Fruit fly (Drosophila melanogaster) whole organism, embryonic: ENCODE measurements around the gene CG33934.

Experiments used
- Awh ChIP-seq: fragments of 200-800 bp; sonication (Bioruptor generic); IDR thresholded peaks from 2 replicates; pipeline ENCODE4, ENCODE4 v1.3.6; 2022; ENCODE audit warnings: missing biosample characterization, missing genetic modification characterization
- BtbVII ChIP-seq: fragments of 200-800 bp; sonication (Bioruptor generic); optimal IDR thresholded peaks from 3 replicates; lab custom pipeline; 2017; ENCODE audit warnings: missing biosample characterization, mild to moderate bottlenecking, missing genetic modification characterization
- CG11085 ChIP-seq: fragments of 200-800 bp; sonication (Bioruptor generic); IDR thresholded peaks from 2 replicates; pipeline ENCODE4 v1.3.6; 2022; ENCODE audit warnings: missing biosample characterization, missing genetic modification characterization
- CG15011 ChIP-seq: fragments of 200-800 bp; sonication (Bioruptor generic); optimal IDR thresholded peaks from 3 replicates; lab custom pipeline; 2018; ENCODE audit warnings: missing biosample characterization, mild to moderate bottlenecking, missing genetic modification characterization
- CG15479 ChIP-seq: fragments of 200-800 bp; sonication (Bioruptor generic); optimal IDR thresholded peaks from 3 replicates; lab custom pipeline; 2019; ENCODE audit warnings: missing biosample characterization, mild to moderate bottlenecking, missing genetic modification characterization, moderate library complexity
- CG16815 ChIP-seq: fragments of 200-800 bp; sonication (Bioruptor generic); optimal IDR thresholded peaks from 3 replicates; lab custom pipeline; 2017; ENCODE audit warnings: missing biosample characterization, mild to moderate bottlenecking, missing genetic modification characterization
- CG17912 ChIP-seq: fragments of 200-800 bp; sonication (Bioruptor generic); optimal IDR thresholded peaks from 2 replicates; lab custom pipeline; 2018; ENCODE audit warnings: missing biosample characterization, mild to moderate bottlenecking, missing genetic modification characterization
- CG2120 ChIP-seq: fragments of 200-800 bp; sonication (Bioruptor generic); optimal IDR thresholded peaks from 3 replicates; lab custom pipeline; 2016; ENCODE audit warnings: missing biosample characterization, missing genetic modification characterization
- CG2678 ChIP-seq: fragments of 200-800 bp; sonication (Bioruptor generic); optimal IDR thresholded peaks from 3 replicates; lab custom pipeline; 2019; ENCODE audit warnings: missing biosample characterization, mild to moderate bottlenecking, missing genetic modification characterization, moderate library complexity
- CG3065 ChIP-seq: fragments of 200-800 bp; sonication (Bioruptor generic); optimal IDR thresholded peaks from 2 replicates; lab custom pipeline; 2016; ENCODE audit warnings: missing biosample characterization, missing genetic modification characterization
- CG31441 ChIP-seq: fragments of 200-800 bp; sonication (Bioruptor generic); IDR thresholded peaks from 2 replicates; pipeline ENCODE4 v1.3.6; 2022; ENCODE audit warnings: missing biosample characterization, missing genetic modification characterization
- CG32532 ChIP-seq: fragments of 200-800 bp; sonication (Bioruptor generic); IDR thresholded peaks from 2 replicates; pipeline ENCODE4 v1.3.6; 2022; ENCODE audit warnings: missing biosample characterization, missing genetic modification characterization
- CG5180 ChIP-seq: fragments of 200-800 bp; sonication (Bioruptor generic); optimal IDR thresholded peaks from 3 replicates; lab custom pipeline; 2017; ENCODE audit warnings: missing biosample characterization, missing genetic modification characterization, mild to moderate bottlenecking, moderate library complexity, missing genetic modification reagents
- CG5245 ChIP-seq: fragments of 200-800 bp; sonication (Bioruptor generic); optimal IDR thresholded peaks from 3 replicates; lab custom pipeline; 2016; ENCODE audit warnings: missing biosample characterization, missing genetic modification characterization
- CG6854 ChIP-seq: fragments of 200-800 bp; sonication (Bioruptor generic); optimal IDR thresholded peaks from 3 replicates; lab custom pipeline; 2017; ENCODE audit warnings: missing biosample characterization, mild to moderate bottlenecking, missing genetic modification characterization
- CG7372 ChIP-seq: fragments of 200-800 bp; sonication (Bioruptor generic); IDR thresholded peaks from 2 replicates; pipeline ENCODE4 v1.3.6; 2022; ENCODE audit warnings: missing biosample characterization, missing genetic modification characterization
- CG7987 ChIP-seq: fragments of 200-800 bp; sonication (Bioruptor generic); optimal IDR thresholded peaks from 2 replicates; lab custom pipeline; 2018; ENCODE audit warnings: missing biosample characterization, mild to moderate bottlenecking, missing genetic modification characterization, moderate library complexity
- CG8281 ChIP-seq: fragments of 200-800 bp; sonication (Bioruptor generic); optimal IDR thresholded peaks from 2 replicates; lab custom pipeline; 2018; ENCODE audit warnings: missing biosample characterization, mild to moderate bottlenecking, missing genetic modification characterization, moderate library complexity
- CG8478 ChIP-seq: fragments of >200 bp; optimal IDR thresholded peaks from 2 replicates; lab custom pipeline; 2018
- CG8944 ChIP-seq: fragments of 200-800 bp; sonication (Bioruptor generic); optimal IDR thresholded peaks from 3 replicates; lab custom pipeline; 2016; ENCODE audit warnings: missing biosample characterization, missing genetic modification characterization
- CG9797 ChIP-seq: fragments of 200-800 bp; sonication (Bioruptor generic); optimal IDR thresholded peaks from 3 replicates; lab custom pipeline; 2018; ENCODE audit warnings: missing biosample characterization, mild to moderate bottlenecking, missing genetic modification characterization
- CHES-1-like ChIP-seq: fragments of 200-800 bp; sonication (Bioruptor generic); optimal IDR thresholded peaks from 2 replicates; lab custom pipeline; 2016; ENCODE audit warnings: missing biosample characterization, missing genetic modification characterization
- E2f2 ChIP-seq: fragments of 200-800 bp; sonication (Bioruptor generic); IDR thresholded peaks from 2 replicates; pipeline ENCODE4 v1.3.6; 2022; ENCODE audit warnings: missing biosample characterization, missing genetic modification characterization
- HHEX ChIP-seq: fragments of 200-800 bp; sonication (Bioruptor generic); optimal IDR thresholded peaks from 3 replicates; lab custom pipeline; 2017; ENCODE audit warnings: missing biosample characterization, mild to moderate bottlenecking, missing genetic modification characterization, missing genetic modification reagents
- HmgZ ChIP-seq: fragments of 200-800 bp; sonication (Bioruptor generic); optimal IDR thresholded peaks from 2 replicates; lab custom pipeline; 2018; ENCODE audit warnings: missing biosample characterization, mild to moderate bottlenecking, missing genetic modification characterization
- Lhr ChIP-seq: fragments of 200-800 bp; sonication (Bioruptor generic); optimal IDR thresholded peaks from 3 replicates; lab custom pipeline; 2017; ENCODE audit warnings: mild to moderate bottlenecking, missing biosample characterization, missing genetic modification reagents, missing genetic modification characterization
- Oaz ChIP-seq: fragments of 200-800 bp; sonication (Bioruptor generic); IDR thresholded peaks from 2 replicates; pipeline ENCODE4 v1.3.6; 2022; ENCODE audit warnings: missing biosample characterization, missing genetic modification characterization
- Oli ChIP-seq: fragments of 200-800 bp; sonication (Bioruptor generic); optimal IDR thresholded peaks from 2 replicates; lab custom pipeline; 2018; ENCODE audit warnings: missing biosample characterization, mild to moderate bottlenecking, missing genetic modification characterization, moderate library complexity
- Rfx ChIP-seq: fragments of 200-800 bp; sonication (Bioruptor generic); IDR thresholded peaks from 2 replicates; pipeline ENCODE4 v1.3.6; 2022; ENCODE audit warnings: missing biosample characterization, missing genetic modification characterization
- Ssrp ChIP-seq: fragments of 200-800 bp; sonication (Bioruptor generic); optimal IDR thresholded peaks from 2 replicates; lab custom pipeline; 2018; ENCODE audit warnings: missing biosample characterization, mild to moderate bottlenecking, missing genetic modification characterization, moderate library complexity
- amos ChIP-seq: fragments of 200-800 bp; sonication (Bioruptor generic); IDR thresholded peaks from 2 replicates; pipeline ENCODE4 v1.3.6; 2022; ENCODE audit warnings: missing biosample characterization, missing genetic modification characterization; ENCODE audit not compliant: partially characterized antibody
- az2 ChIP-seq: fragments of 200-800 bp; sonication (Bioruptor generic); optimal IDR thresholded peaks from 3 replicates; lab custom pipeline; 2016; ENCODE audit warnings: missing biosample characterization, missing genetic modification characterization
- bab2 ChIP-seq: fragments of 200-800 bp; sonication (Bioruptor generic); optimal IDR thresholded peaks from 2 replicates; lab custom pipeline; 2016; ENCODE audit warnings: missing biosample characterization, missing genetic modification characterization
- br ChIP-seq: fragments of >200 bp; optimal IDR thresholded peaks from 2 replicates; lab custom pipeline; 2017
- ci ChIP-seq: fragments of 200-800 bp; sonication (Bioruptor generic); IDR thresholded peaks from 3 replicates; pipeline ENCODE4 v1.3.6; 2022; ENCODE audit warnings: missing biosample characterization, missing genetic modification characterization
- dpn ChIP-seq, 2 experiments: fragments of 200-800 bp; sonication (Bioruptor generic); optimal IDR thresholded peaks; 3 replicates each; lab custom pipeline; 2016; ENCODE audit warnings: missing biosample characterization in 2 of 2, missing genetic modification characterization in 2 of 2
- en ChIP-seq: fragments of 200-800 bp; sonication (Bioruptor generic); optimal IDR thresholded peaks from 2 replicates; lab custom pipeline; 2016; ENCODE audit warnings: missing biosample characterization, missing genetic modification characterization
- eve ChIP-seq, 2 experiments: fragments of >200 bp; optimal IDR thresholded peaks; 2 replicates each; lab custom pipeline; 2017; ENCODE audit warnings: missing biosample characterization in 2 of 2, missing genetic modification characterization in 2 of 2
- ewg ChIP-seq: fragments of 200-800 bp; sonication (Bioruptor generic); optimal IDR thresholded peaks from 3 replicates; lab custom pipeline; 2017; ENCODE audit warnings: mild to moderate bottlenecking, missing biosample characterization, missing genetic modification reagents, missing genetic modification characterization
- fd3F ChIP-seq: fragments of 200-800 bp; sonication (Bioruptor generic); optimal IDR thresholded peaks from 2 replicates; lab custom pipeline; 2018; ENCODE audit warnings: missing biosample characterization, mild to moderate bottlenecking, missing genetic modification characterization, moderate library complexity
- gsb ChIP-seq: fragments of 200-800 bp; sonication (Bioruptor generic); IDR thresholded peaks from 2 replicates; pipeline ENCODE4 v1.3.6; 2022; ENCODE audit warnings: missing biosample characterization, missing genetic modification characterization
- nmo ChIP-seq: fragments of 200-800 bp; sonication (Bioruptor generic); optimal IDR thresholded peaks from 2 replicates; lab custom pipeline; 2018; ENCODE audit warnings: missing biosample characterization, mild to moderate bottlenecking, missing genetic modification characterization, moderate library complexity
- nom ChIP-seq: fragments of 200-800 bp; sonication (Bioruptor generic); optimal IDR thresholded peaks from 2 replicates; lab custom pipeline; 2017; ENCODE audit warnings: missing biosample characterization, missing genetic modification characterization, mild to moderate bottlenecking, moderate library complexity, missing genetic modification reagents
- oc ChIP-seq: fragments of 200-800 bp; sonication (Bioruptor generic); optimal IDR thresholded peaks from 2 replicates; lab custom pipeline; 2018; ENCODE audit warnings: missing biosample characterization, mild to moderate bottlenecking, missing genetic modification characterization, moderate library complexity
- prd ChIP-seq, 3 experiments: fragments of >200 bp in 2 of 3; fragments of 200-800 bp in 1 of 3; sonication (Bioruptor generic) in 1 of 3; optimal IDR thresholded peaks in 2 of 3; IDR thresholded peaks in 1 of 3; 2 replicates in 2 of 3; 3 replicates in 1 of 3; pipeline versions ENCODE4 v1.3.6 to Lab custom; 2017 to 2022; ENCODE audit warnings: missing biosample characterization in 1 of 3, missing genetic modification characterization in 1 of 3
- row ChIP-seq: fragments of 200-800 bp; sonication (Bioruptor generic); IDR thresholded peaks from 3 replicates; pipeline ENCODE4 v1.3.6; 2022; ENCODE audit warnings: missing biosample characterization, missing genetic modification characterization
- salm ChIP-seq: fragments of 200-800 bp; sonication (Bioruptor generic); optimal IDR thresholded peaks from 2 replicates; lab custom pipeline; 2018; ENCODE audit warnings: missing biosample characterization, mild to moderate bottlenecking, missing genetic modification characterization
- sens ChIP-seq: fragments of 200-800 bp; sonication (Bioruptor generic); peaks from one replicate; lab custom pipeline; 2016; ENCODE audit warnings: missing biosample characterization, missing genetic modification characterization
- shn ChIP-seq: fragments of 200-800 bp; sonication (Bioruptor generic); optimal IDR thresholded peaks from 3 replicates; lab custom pipeline; 2016; ENCODE audit warnings: missing biosample characterization, missing genetic modification characterization
- twi ChIP-seq: fragments of 200-800 bp; optimal IDR thresholded peaks from 2 replicates; lab custom pipeline; 2019; ENCODE audit warnings: missing biosample characterization, mild to moderate bottlenecking, missing genetic modification characterization, moderate library complexity
- usp ChIP-seq: fragments of >200 bp; optimal IDR thresholded peaks from 2 replicates; lab custom pipeline; 2017; ENCODE audit warnings: missing biosample characterization, missing genetic modification characterization

CG33934 gene

dm6 chr3R:19999474-19999873 lies 43.1 kb upstream of the CG33934 start (continued):
- TF ChIP-seq Awh (GFP tag; lab: Robert Waterston, UW) (peak; percentile 87), CG5245 (GFP tag; lab: Kevin White, UChicago) (peak; percentile 67), E2f2 (GFP tag; lab: Robert Waterston, UW) (peak; percentile 54; the same call in 1 of the 2 replicates), CG9797 (no peak), gsb (GFP tag; lab: Robert Waterston, UW) (peak; percentile 46; the same call in 1 of the 2 replicates), CG7372 (GFP tag; lab: Robert Waterston, UW) (peak; percentile 78), en (GFP tag; lab: Kevin White, UChicago) (no peak), CG15479 (GFP tag; lab: Kevin White, UChicago) (peak; percentile 38), ci (GFP tag; lab: Robert Waterston, UW) (peak; percentile 76), dpn (GFP tag; optimal IDR thresholded peaks at IDR 0.05; lab: Kevin White, UChicago) (peak in 1 of 2 experiments; percentile 73), nom (GFP tag; lab: Kevin White, UChicago) (peak; percentile 36), salm (tag; lab: Kevin White, UChicago) (peak; percentile 70), CG5180 (GFP tag; lab: Kevin White, UChicago) (peak; percentile 36), Lhr (GFP tag; lab: Kevin White, UChicago) (peak; percentile 44), bab2 (no peak), usp (GFP tag; lab: Kevin White, UChicago) (no peak), CG16815 (peak; percentile 69), CG17912 (GFP tag; lab: Kevin White, UChicago) (no peak), CHES-1-like (GFP tag; lab: Kevin White, UChicago) (no peak), CG15011 (peak; percentile 43), Oaz (GFP tag; lab: Robert Waterston, UW) (peak; percentile 60; the same call in 1 of the 2 replicates), HHEX (GFP tag; lab: Kevin White, UChicago) (peak; percentile 64), Oli (tag; lab: Kevin White, UChicago) (peak; percentile 80), Rfx (peak; percentile 77), HmgZ (peak; percentile 54), CG11085 (peak; percentile 54; the same call in 1 of the 2 replicates), CG6854 (GFP tag; lab: Kevin White, UChicago) (peak; percentile 39), amos (no peak)
- TF ChIP-seq, all 482 proteins: peak for 298

DNA sequence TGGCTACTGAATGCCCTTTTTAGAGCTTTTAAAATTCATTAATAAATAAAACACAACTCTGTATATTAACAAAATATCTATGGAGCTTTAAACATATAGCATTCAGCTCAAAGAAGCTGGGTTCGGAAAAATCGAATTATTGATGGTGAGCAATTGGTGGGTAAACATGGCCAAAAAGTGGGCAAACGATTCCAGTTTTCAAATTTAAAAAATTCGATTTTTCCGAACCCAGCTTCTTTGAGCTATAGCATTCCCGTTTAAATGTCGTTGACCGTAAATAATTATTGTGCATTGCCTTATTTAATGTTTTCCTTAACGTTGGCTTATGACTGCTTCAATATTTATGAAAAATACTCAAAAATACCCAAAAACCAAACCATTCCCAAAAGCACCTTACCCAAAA lies 41.0 kb upstream of the CG33934 start:
- no peak for TF ChIP-seq fd3F
- TF ChIP-seq E2f2 (GFP tag; lab: Robert Waterston, UW) = no peak
- TF ChIP-seq BtbVII (GFP tag; lab: Kevin White, UChicago) = no peak
- TF ChIP-seq CG2120 (GFP tag; lab: Kevin White, UChicago) = peak; percentile 11
- TF ChIP-seq prd (optimal IDR thresholded peaks at IDR 0.05; lab: Kevin White, UChicago) = no peak
- TF ChIP-seq prd (GFP tag; IDR thresholded peaks at IDR 0.05; lab: Robert Waterston, UW) = peak; percentile 15; the same call in 1 of the 3 replicates
- no peak for TF ChIP-seq CG8281
- no peak for TF ChIP-seq oc (tag; lab: Kevin White, UChicago)
- TF ChIP-seq Ssrp (tag; lab: Kevin White, UChicago) = no peak
- TF ChIP-seq sens (GFP tag; lab: Kevin White, UChicago) = peak; percentile 66
- peak; percentile 18 for TF ChIP-seq nmo (GFP tag; lab: Kevin White, UChicago)
- TF ChIP-seq CG8944 = no peak
- TF ChIP-seq br (lab: Kevin White, UChicago) = no peak
- TF ChIP-seq shn (GFP tag; lab: Kevin White, UChicago) = no peak
- peak; percentile 57; the same call in 2 of the 3 replicates for TF ChIP-seq row (GFP tag; lab: Robert Waterston, UW)
- peak; percentile 24; the same call in 1 of the 2 replicates for TF ChIP-seq CG32532 (GFP tag; lab: Robert Waterston, UW)
- peak in 1 of 2 experiments; percentile 32 for TF ChIP-seq eve (GFP tag; optimal IDR thresholded peaks at IDR 0.05; lab: Kevin White, UChicago)
- TF ChIP-seq twi (tag; lab: Kevin White, UChicago) = no peak
- no peak for TF ChIP-seq CG8478 (lab: Kevin White, UChicago)
- no peak for TF ChIP-seq salm (tag; lab: Kevin White, UChicago)
- TF ChIP-seq az2 = no peak
- peak; percentile 20 for TF ChIP-seq CG2678 (tag; lab: Kevin White, UChicago)
- TF ChIP-seq CG31441 (GFP tag; lab: Robert Waterston, UW) = peak; percentile 38; the same call in 1 of the 2 replicates
- TF ChIP-seq CG7987 (GFP tag; lab: Kevin White, UChicago) = no peak
- no peak for TF ChIP-seq ewg (GFP tag; lab: Kevin White, UChicago)
- TF ChIP-seq CG3065 = no peak
